Worm (Caenorhabditis elegans) whole organism, young adult: Measurements from ENCODE around the gene srz-48.

Experiments
- B0019.2 ChIP-seq: fragments of 200-800 bp; sonication (Bioruptor generic); conservative IDR thresholded peaks from 2 replicates; pipeline ENCODE4 v1.3.6; 2022; ENCODE audit warnings: missing genetic modification reagents, missing genetic modification characterization, missing compliant biosample characterization
- B0261.1 ChIP-seq: sonication (generic microtip); optimal IDR thresholded peaks from 2 replicates; lab custom pipeline; 2016; ENCODE audit warnings: mild to moderate bottlenecking, missing genetic modification characterization, moderate library complexity, missing compliant biosample characterization
- D2030.7 ChIP-seq: fragments of 200-800 bp; sonication (Bioruptor generic); IDR thresholded peaks from 2 replicates; pipeline ENCODE4 v1.3.6; 2022; ENCODE audit warnings: missing genetic modification reagents, missing genetic modification characterization, missing compliant biosample characterization
- F37B4.10 ChIP-seq: fragments of 200-800 bp; sonication (Bioruptor generic); IDR thresholded peaks from 2 replicates; pipeline ENCODE4 v1.3.6; 2022; ENCODE audit warnings: missing genetic modification characterization, missing compliant biosample characterization
- F49E8.2 ChIP-seq: sonication (generic microtip); optimal IDR thresholded peaks from 3 replicates; lab custom pipeline; 2017; ENCODE audit warnings: missing genetic modification characterization, mild to moderate bottlenecking, missing compliant biosample characterization, antibody characterized with exemption, moderate library complexity; ENCODE audit not compliant: insufficient read depth
- Y56A3A.18 ChIP-seq: fragments of 200-800 bp; sonication (Bioruptor generic); IDR thresholded peaks from 2 replicates; pipeline ENCODE4 v1.3.6; 2022; ENCODE audit warnings: missing genetic modification reagents, missing genetic modification characterization, missing compliant biosample characterization
- Y79H2A.3 ChIP-seq: fragments of 200-800 bp; sonication (Bioruptor generic); conservative IDR thresholded peaks from 2 replicates; pipeline ENCODE4 v1.3.6; 2022; ENCODE audit warnings: missing genetic modification reagents, missing genetic modification characterization, missing compliant biosample characterization
- ZK185.1 ChIP-seq: sonication (generic microtip); optimal IDR thresholded peaks from 2 replicates; lab custom pipeline; 2016; ENCODE audit warnings: mild to moderate bottlenecking, missing genetic modification characterization, missing compliant biosample characterization; ENCODE audit not compliant: poor library complexity, severe bottlenecking
- attf-6 ChIP-seq: fragments of 200-800 bp; sonication (Bioruptor generic); IDR thresholded peaks from 2 replicates; pipeline ENCODE4 v1.3.6; 2022; ENCODE audit warnings: missing genetic modification reagents, missing genetic modification characterization, missing compliant biosample characterization
- ceh-58 ChIP-seq: fragments of 200-800 bp; sonication (Bioruptor generic); IDR thresholded peaks from 2 replicates; pipeline ENCODE4 v1.3.6; 2022; ENCODE audit warnings: missing genetic modification characterization, missing compliant biosample characterization
- dox-1 ChIP-seq: fragments of 200-800 bp; sonication (Bioruptor generic); IDR thresholded peaks from 2 replicates; pipeline ENCODE4 v1.3.6; 2022; ENCODE audit warnings: missing genetic modification reagents, missing genetic modification characterization, missing compliant biosample characterization
- egrh-3 ChIP-seq: fragments of 200-800 bp; sonication (Bioruptor generic); IDR thresholded peaks from 2 replicates; pipeline ENCODE4 v1.3.6; 2022; ENCODE audit warnings: missing genetic modification reagents, missing genetic modification characterization, missing compliant biosample characterization
- fkh-3 ChIP-seq: sonication (generic microtip); optimal IDR thresholded peaks from 2 replicates; lab custom pipeline; 2016; ENCODE audit warnings: mild to moderate bottlenecking, missing genetic modification characterization, missing compliant biosample characterization
- him-1 ChIP-seq: sonication (generic microtip); optimal IDR thresholded peaks from 2 replicates; lab custom pipeline; 2016; ENCODE audit warnings: missing genotype, missing genetic modification reagents, missing genetic modification characterization, missing compliant biosample characterization
- hmg-1.2 ChIP-seq: fragments of 200-800 bp; sonication (Bioruptor generic); IDR thresholded peaks from 2 replicates; pipeline ENCODE4 v1.3.6; 2022; ENCODE audit warnings: missing genetic modification reagents, missing genetic modification characterization, missing compliant biosample characterization
- hsf-1 ChIP-seq: fragments of 200-800 bp; sonication (Bioruptor generic); IDR thresholded peaks from 2 replicates; pipeline ENCODE4 v1.3.6; 2022; ENCODE audit warnings: missing genetic modification reagents, missing genetic modification characterization, missing compliant biosample characterization
- lin-26 ChIP-seq: fragments of 200-800 bp; sonication (Bioruptor generic); IDR thresholded peaks from 2 replicates; pipeline ENCODE4 v1.3.6; 2022; ENCODE audit warnings: missing genetic modification reagents, missing genetic modification characterization, missing compliant biosample characterization
- madf-3 ChIP-seq: fragments of 200-800 bp; sonication (Bioruptor generic); IDR thresholded peaks from 2 replicates; pipeline ENCODE4 v1.3.6; 2022; ENCODE audit warnings: missing genetic modification reagents, missing genetic modification characterization, missing compliant biosample characterization
- madf-8 ChIP-seq: fragments of 200-800 bp; sonication (Bioruptor generic); conservative IDR thresholded peaks from 2 replicates; pipeline ENCODE4 v1.3.6; 2022; ENCODE audit warnings: missing genetic modification reagents, missing genetic modification characterization, missing compliant biosample characterization
- nfya-2 ChIP-seq: fragments of 200-800 bp; sonication (Bioruptor generic); IDR thresholded peaks from 2 replicates; pipeline ENCODE4 v1.3.6; 2022; ENCODE audit warnings: missing genetic modification reagents, missing genetic modification characterization, missing compliant biosample characterization
- nfyb-1 ChIP-seq: fragments of 200-800 bp; sonication (Bioruptor generic); IDR thresholded peaks from 2 replicates; pipeline ENCODE4 v1.3.6; 2022; ENCODE audit warnings: missing genetic modification reagents, missing genetic modification characterization, missing compliant biosample characterization
- pbrm-1 ChIP-seq: fragments of 200-800 bp; sonication (Bioruptor generic); IDR thresholded peaks from 2 replicates; pipeline ENCODE4 v1.3.6; 2022; ENCODE audit warnings: missing genetic modification reagents, missing genetic modification characterization, missing compliant biosample characterization
- rcor-1 ChIP-seq: fragments of 200-800 bp; sonication (Bioruptor generic); IDR thresholded peaks from 2 replicates; pipeline ENCODE4 v1.3.6; 2022; ENCODE audit warnings: missing genetic modification reagents, missing genetic modification characterization, missing compliant biosample characterization
- rec-8 ChIP-seq, 2 experiments: sonication (generic microtip); optimal IDR thresholded peaks; 2 replicates each; lab custom pipeline; 2016; ENCODE audit warnings: mild to moderate bottlenecking in 2 of 2, missing genetic modification characterization in 2 of 2, missing genetic modification reagents in 2 of 2, missing genotype in 2 of 2, missing biosample characterization in 1 of 2, missing compliant biosample characterization in 1 of 2, moderate library complexity in 1 of 2
- rpc-1 ChIP-seq, 2 experiments: fragments of 150-350 bp in 1 of 2; sonication (generic microtip) in 1 of 2; optimal IDR thresholded peaks; 2 replicates each; lab custom pipeline; 2014 to 2018; ENCODE audit warnings: missing biosample characterization in 1 of 2, missing genetic modification characterization in 1 of 2, missing genetic modification reagents in 1 of 2, missing genotype in 1 of 2
- sea-2 ChIP-seq: fragments of 200-800 bp; sonication (Bioruptor generic); IDR thresholded peaks from 2 replicates; pipeline ENCODE4 v1.3.6; 2022; ENCODE audit warnings: missing genetic modification characterization, missing compliant biosample characterization
- snpc-1.1 ChIP-seq: sonication (generic microtip); optimal IDR thresholded peaks from 2 replicates; lab custom pipeline; 2017; ENCODE audit warnings: missing genetic modification characterization, mild to moderate bottlenecking, missing compliant biosample characterization, antibody characterized with exemption, moderate library complexity, missing genotype, missing genetic modification reagents; ENCODE audit not compliant: insufficient read depth
- snpc-3.4 ChIP-seq: sonication (generic microtip); optimal IDR thresholded peaks from 2 replicates; lab custom pipeline; 2017; ENCODE audit warnings: missing genetic modification characterization, mild to moderate bottlenecking, missing compliant biosample characterization, antibody characterized with exemption, moderate library complexity, missing genotype, missing genetic modification reagents
- snpc-4 ChIP-seq, 5 experiments: fragments of 150-350 bp in 1 of 5; sonication (generic microtip) in 4 of 5; optimal IDR thresholded peaks; 2 replicates each; lab custom pipeline; 2014 to 2018; ENCODE audit warnings: missing genetic modification characterization in 5 of 5, missing biosample characterization in 3 of 5, antibody characterized with exemption in 2 of 5, mild to moderate bottlenecking in 2 of 5, missing compliant biosample characterization in 2 of 5, missing genotype in 2 of 5, moderate library complexity in 2 of 5, missing genetic modification reagents in 1 of 5
- tbp1 ChIP-seq: fragments of 200-800 bp; sonication (Bioruptor generic); optimal IDR thresholded peaks from 2 replicates; lab custom pipeline; 2018; ENCODE audit warnings: mild to moderate bottlenecking, missing genetic modification characterization, missing compliant biosample characterization

The srz-48 gene

ce11 chrV:17430066-17430465 is 29.9 kb downstream of the srz-48 start, which contains the start of gene T27C5.10 (continued):
- TF ChIP-seq ZK185.1 (tag; lab: Kevin White, UChicago): no peak
- no peak for TF ChIP-seq B0019.2 (GFP tag; lab: Robert Waterston, UW)

ce11 chrV:17429262-17429661 is 30.7 kb downstream of the srz-48 start:
- TF ChIP-seq F49E8.2 (no peak), Y79H2A.3 (GFP tag; lab: Robert Waterston, UW) (0 out of 2 replicates have a peak, but pooled peaks have one; percentile 14), F37B4.10 (0 out of 2 replicates have a peak, but pooled peaks have one; percentile 59), egrh-3 (GFP tag; lab: Robert Waterston, UW) (peak; percentile 49; the same call in 1 of the 2 replicates), rec-8 (tag; optimal IDR thresholded peaks at IDR 0.05; lab: Kevin White, UChicago) (no peak), madf-8 (no peak), fkh-3 (no peak), nfyb-1 (GFP tag; lab: Robert Waterston, UW) (no peak), sea-2 (peak; percentile 88; the same call in 1 of the 2 replicates)

DNA sequence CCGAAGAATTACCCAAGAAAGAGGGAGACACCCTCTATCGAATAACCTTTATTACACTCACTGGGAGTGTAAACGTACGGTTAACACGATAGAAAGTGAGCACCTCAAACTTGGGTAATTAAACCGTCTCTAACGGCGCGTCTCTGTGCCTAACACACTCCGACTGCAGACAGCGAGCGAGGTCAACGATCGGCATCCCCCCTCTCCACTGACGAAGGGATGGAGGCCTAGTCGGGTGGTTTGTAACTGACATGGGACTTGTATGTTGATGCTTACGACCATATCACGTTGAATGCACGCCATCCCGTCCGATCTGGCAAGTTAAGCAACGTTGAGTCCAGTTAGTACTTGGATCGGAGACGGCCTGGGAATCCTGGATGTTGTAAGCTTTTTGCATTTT is 31.4 kb downstream of the srz-48 start:
- TF ChIP-seq rcor-1 (GFP tag; lab: Robert Waterston, UW): peak; percentile 22; the same call in 1 of the 2 replicates
- TF ChIP-seq hmg-1.2 (GFP tag; lab: Robert Waterston, UW): peak; percentile 79
- TF ChIP-seq sea-2: 0 out of 2 replicates have a peak, but pooled peaks have one; percentile 53
- TF ChIP-seq attf-6 (GFP tag; lab: Robert Waterston, UW): peak; percentile 96
- TF ChIP-seq rpc-1 (optimal IDR thresholded peaks at IDR 0.05; lab: Kevin White, UChicago): peak; percentile 47
- peak; percentile 81 for TF ChIP-seq rpc-1 (tag; optimal IDR thresholded peaks at IDR 0.05; lab: Kevin White, UChicago)
- TF ChIP-seq ceh-58: 0 out of 2 replicates have a peak, but pooled peaks have one; percentile 30
- peak; percentile 33 for TF ChIP-seq him-1 (tag; lab: Kevin White, UChicago)
- 0 out of 2 replicates have a peak, but pooled peaks have one; percentile 33 for TF ChIP-seq nfya-2
- peak; percentile 94 for TF ChIP-seq pbrm-1 (GFP tag; lab: Robert Waterston, UW)
- peak; percentile 60 for TF ChIP-seq B0261.1
- TF ChIP-seq madf-3: 0 out of 2 replicates have a peak, but pooled peaks have one; percentile 27
- TF ChIP-seq D2030.7 (GFP tag; lab: Robert Waterston, UW): peak; percentile 66; the same call in 1 of the 2 replicates
- TF ChIP-seq snpc-3.4 (tag; lab: Kevin White, UChicago): peak; percentile 82
- peak; percentile 87 for TF ChIP-seq snpc-4 (GFP tag; optimal IDR thresholded peaks at IDR 0.05; lab: Kevin White, UChicago)
- TF ChIP-seq snpc-4 (tag; optimal IDR thresholded peaks at IDR 0.05; lab: Kevin White, UChicago): peak; percentile 57 to 97 (median 86)
- peak; percentile 92 for TF ChIP-seq snpc-1.1
- peak; percentile 84 for TF ChIP-seq tbp1
- TF ChIP-seq dox-1 (GFP tag; lab: Robert Waterston, UW): peak; percentile 33; the same call in 1 of the 2 replicates
- peak; percentile 39 for TF ChIP-seq lin-26 (GFP tag; lab: Robert Waterston, UW)
- TF ChIP-seq Y56A3A.18: peak; percentile 58; the same call in 1 of the 2 replicates

- peak; percentile 47 for TF ChIP-seq dox-1 (GFP tag; lab: Robert Waterston, UW)
- TF ChIP-seq B0019.2 (GFP tag; lab: Robert Waterston, UW): 0 out of 2 replicates have a peak, but pooled peaks have one; percentile 13
- TF ChIP-seq hsf-1 (GFP tag; lab: Robert Waterston, UW): peak; percentile 94
- TF ChIP-seq, all 124 proteins: peak for 3; not testable (repeated sequence) for 121
Measured at ce11 chrV:17420753-17421152, 39.2 kb downstream of the srz-48 start.
